Worm (Caenorhabditis elegans): ENCODE measurements around the gene srw-135.

Gene srw-135

DNA sequence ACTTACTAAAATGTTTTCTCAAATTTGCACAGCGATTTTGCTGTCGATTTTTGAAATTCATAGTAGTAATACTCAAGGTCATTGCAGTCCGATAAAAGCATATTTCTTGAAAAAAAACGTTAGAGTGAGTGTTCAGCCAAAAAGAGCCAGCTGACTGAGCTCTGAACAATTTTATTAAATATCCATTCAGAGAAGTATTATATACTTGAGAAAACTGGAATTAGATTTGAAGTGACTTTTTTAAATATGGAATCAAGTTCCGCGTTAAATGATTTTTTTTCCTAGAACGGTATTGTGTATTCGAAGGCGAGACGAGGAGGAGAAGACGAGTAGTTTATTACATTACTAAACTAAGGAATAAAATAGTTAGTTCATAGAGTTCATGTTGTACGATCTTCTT lies 19.8 kb downstream of the srw-135 start, which contains the start of gene srw-121:
TSS of gene srw-121 (minus strand) at position 101 of the 400 bp plus-strand sequence.
- TF ChIP-seq cnd-1 (tag; optimal IDR thresholded peaks at IDR 0.05) = no peak
- no peak for TF ChIP-seq M03D4.4 (tag; optimal IDR thresholded peaks at IDR 0.05)
- TF ChIP-seq lsy-2 (tag; optimal IDR thresholded peaks at IDR 0.05) = no peak
- TF ChIP-seq zip-8 (tag; optimal IDR thresholded peaks at IDR 0.05) = no peak
- no peak for TF ChIP-seq ceh-43 (GFP tag; optimal IDR thresholded peaks at IDR 0.05)
- no peak for TF ChIP-seq blmp-1 (tag; optimal IDR thresholded peaks at IDR 0.05)
- TF ChIP-seq snpc-4 (tag; optimal IDR thresholded peaks at IDR 0.05) = no peak
- TF ChIP-seq ztf-11 (tag; optimal IDR thresholded peaks at IDR 0.05) = no peak
- TF ChIP-seq ceh-83 (GFP tag; optimal IDR thresholded peaks at IDR 0.05) = no peak
- TF ChIP-seq ces-1 (GFP tag; optimal IDR thresholded peaks at IDR 0.05) = no peak

ce11 chrV:2987407-2987806 lies 23.9 kb downstream of the srw-135 start, which contains the start of gene srh-85:
Gene srh-85 (minus strand): TSS chrV:2987507.
- TF ChIP-seq snpc-4 (tag; optimal IDR thresholded peaks at IDR 0.05) = no peak
- no peak for TF ChIP-seq elt-1 (tag; optimal IDR thresholded peaks at IDR 0.05; ENCODE audit: borderline replicate concordance, insufficient read depth)
- TF ChIP-seq unc-120 (tag; optimal IDR thresholded peaks at IDR 0.05; ENCODE audit: poor library complexity, severe bottlenecking) = no peak
- TF ChIP-seq lin-13 (tag; optimal IDR thresholded peaks at IDR 0.05) = no peak
- TF ChIP-seq tbx-8 (GFP tag; optimal IDR thresholded peaks at IDR 0.05) = no peak
- no peak for TF ChIP-seq bed-3 (GFP tag; optimal IDR thresholded peaks at IDR 0.05)
- TF ChIP-seq M03D4.4 (tag; optimal IDR thresholded peaks at IDR 0.05) = no peak
- TF ChIP-seq nhr-76 (tag; optimal IDR thresholded peaks at IDR 0.05) = no peak
- no peak for TF ChIP-seq ceh-83 (GFP tag; optimal IDR thresholded peaks at IDR 0.05)
- no peak for TF ChIP-seq pha-4 (tag; optimal IDR thresholded peaks at IDR 0.05)
- no peak for TF ChIP-seq ces-1 (GFP tag; optimal IDR thresholded peaks at IDR 0.05)
- TF ChIP-seq lsy-2 (tag; optimal IDR thresholded peaks at IDR 0.05) = no peak
- no peak for TF ChIP-seq mls-2 (tag; optimal IDR thresholded peaks at IDR 0.05)
- TF ChIP-seq nhr-2 (tag; optimal IDR thresholded peaks at IDR 0.05) = no peak
- TF ChIP-seq flh-1 (GFP tag; optimal IDR thresholded peaks at IDR 0.05) = no peak
- no peak for TF ChIP-seq mab-5 (tag; optimal IDR thresholded peaks at IDR 0.05)

DNA sequence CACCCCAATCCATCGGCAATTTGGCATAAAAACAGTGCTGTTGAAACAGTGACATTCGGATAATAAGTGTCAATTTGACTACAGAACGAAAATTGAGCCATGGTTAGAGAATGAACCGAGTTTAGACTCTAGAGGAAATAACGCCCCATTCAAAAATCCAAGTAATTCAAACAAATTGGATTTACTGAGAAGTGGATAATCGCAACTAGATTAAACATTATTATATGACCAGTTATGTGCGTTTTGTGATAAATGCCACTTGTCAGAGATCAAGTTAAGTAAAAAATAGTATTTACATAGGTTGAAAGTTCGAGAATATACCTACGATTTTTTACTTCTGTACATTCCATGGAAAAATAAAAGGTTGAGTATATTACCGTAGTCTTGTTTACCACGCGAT lies 26.0 kb downstream of the srw-135 start, which contains the start of gene srw-139:
TSS of gene srw-139 (minus strand) at position 101 of the 400 bp plus-strand sequence.
- no peak for TF ChIP-seq cnd-1 (tag; optimal IDR thresholded peaks at IDR 0.05)
- TF ChIP-seq bed-3 (GFP tag; optimal IDR thresholded peaks at IDR 0.05) = no peak
- no peak for TF ChIP-seq ceh-39 (tag; optimal IDR thresholded peaks at IDR 0.05)
- TF ChIP-seq ceh-83 (GFP tag; optimal IDR thresholded peaks at IDR 0.05) = no peak
- no peak for TF ChIP-seq nhr-237 (tag; optimal IDR thresholded peaks at IDR 0.05)
- no peak for TF ChIP-seq blmp-1 (tag; optimal IDR thresholded peaks at IDR 0.05)

DNA sequence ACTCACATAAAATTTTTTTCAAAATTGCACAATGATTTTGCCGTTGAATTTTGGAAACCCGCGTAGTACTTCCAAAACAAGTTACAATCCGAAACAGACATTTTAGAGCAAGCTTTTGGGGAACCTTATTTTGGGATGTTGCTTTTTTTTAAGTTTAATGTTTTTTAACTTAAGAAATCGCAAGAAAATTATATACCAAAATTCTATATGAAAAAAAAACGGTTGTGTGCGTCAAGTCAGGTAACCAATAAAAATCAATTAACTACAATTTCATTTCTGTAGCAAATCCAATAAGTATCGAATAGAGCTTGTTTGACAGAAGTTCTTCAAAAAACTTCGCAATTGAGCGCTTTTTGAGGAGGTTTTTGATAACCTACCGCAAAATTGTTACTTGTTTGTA lies 27.9 kb downstream of the srw-135 start, which contains the start of gene srw-117:
TSS of gene srw-117 (minus strand) at position 101 of the 400 bp plus-strand sequence.
- TF ChIP-seq ham-2 (GFP tag; optimal IDR thresholded peaks at IDR 0.05) = no peak
- no peak for TF ChIP-seq drap-1 (GFP tag; optimal IDR thresholded peaks at IDR 0.05)
- no peak for TF ChIP-seq tbx-8 (GFP tag; optimal IDR thresholded peaks at IDR 0.05)
- TF ChIP-seq bed-3 (GFP tag; optimal IDR thresholded peaks at IDR 0.05) = no peak
- TF ChIP-seq ceh-43 (GFP tag; optimal IDR thresholded peaks at IDR 0.05) = no peak
- no peak for TF ChIP-seq nhr-76 (tag; optimal IDR thresholded peaks at IDR 0.05)
- TF ChIP-seq lin-13 (tag; optimal IDR thresholded peaks at IDR 0.05) = no peak
- TF ChIP-seq unc-62 (GFP tag; optimal IDR thresholded peaks at IDR 0.05) = no peak

- no peak for TF ChIP-seq flh-1 (GFP tag; optimal IDR thresholded peaks at IDR 0.05)
- TF ChIP-seq pha-4 (tag; optimal IDR thresholded peaks at IDR 0.05) = no peak
- no peak for TF ChIP-seq lin-13 (tag; optimal IDR thresholded peaks at IDR 0.05)
- no peak for TF ChIP-seq ceh-83 (GFP tag; optimal IDR thresholded peaks at IDR 0.05)
- TF ChIP-seq lin-32 (GFP tag; optimal IDR thresholded peaks at IDR 0.05) = no peak
- no peak for TF ChIP-seq elt-1 (tag; optimal IDR thresholded peaks at IDR 0.05; ENCODE audit: borderline replicate concordance, insufficient read depth)
- no peak for TF ChIP-seq bed-3 (GFP tag; optimal IDR thresholded peaks at IDR 0.05)
- no peak for TF ChIP-seq mep-1 (tag; optimal IDR thresholded peaks at IDR 0.05)
- TF ChIP-seq nhr-237 (tag; optimal IDR thresholded peaks at IDR 0.05) = no peak
- TF ChIP-seq tbx-8 (GFP tag; optimal IDR thresholded peaks at IDR 0.05) = no peak
- no peak for TF ChIP-seq nhr-28 (tag; optimal IDR thresholded peaks at IDR 0.05)
- TF ChIP-seq ceh-39 (tag; optimal IDR thresholded peaks at IDR 0.05) = no peak
- TF ChIP-seq drap-1 (GFP tag; optimal IDR thresholded peaks at IDR 0.05) = no peak
- no peak for TF ChIP-seq sptf-1 (tag; optimal IDR thresholded peaks at IDR 0.05)
- no peak for TF ChIP-seq sem-2 (GFP tag; optimal IDR thresholded peaks at IDR 0.05)
- TF ChIP-seq zip-8 (tag; optimal IDR thresholded peaks at IDR 0.05) = no peak
These were observed 31.3 kb downstream of the srw-135 start, which contains the start of gene srw-118 for ce11 chrV:2979978-2980377. Gene srw-118 (minus strand): TSS chrV:2980078.

Data from whole organism, mixed stage, embryonic.